Worm (Caenorhabditis elegans): ENCODE results near the gene T04C12.9.
"Not testable (repeated sequence)": the region's sequence is repeated elsewhere in the genome, so short reads cannot be mapped to it uniquely, and the experiment has no call there.

The T04C12.9 gene

ce11 chrV:11063115-11063514 lies at the start of gene T04C12.9:
TSS of gene T04C12.9 (minus strand) at chrV:11063215.
- TF ChIP-seq nhr-25 (tag; optimal IDR thresholded peaks at IDR 0.05) (no peak), unc-55 (GFP tag; optimal IDR thresholded peaks at IDR 0.05) (peak; percentile 34)

- TF ChIP-seq ama-1 (optimal IDR thresholded peaks at IDR 0.05); egl-27 (tag; optimal IDR thresholded peaks at IDR 0.05); gmeb-1 (tag; optimal IDR thresholded peaks at IDR 0.05): not testable (repeated sequence)
These were observed 46.6 kb upstream of the T04C12.9 start, which contains the start of gene Y42A5A.5 for ce11 chrV:11109647-11110046. TSS of gene Y42A5A.5 (minus strand) at chrV:11109747.

ce11 chrV:11104408-11104807 lies 41.4 kb upstream of the T04C12.9 start:
- TF ChIP-seq dmd-4 (tag; optimal IDR thresholded peaks at IDR 0.05) (no peak), egl-27 (tag; optimal IDR thresholded peaks at IDR 0.05) (no peak), ztf-11 (tag; optimal IDR thresholded peaks at IDR 0.05) (no peak), ztf-4 (tag; optimal IDR thresholded peaks at IDR 0.05) (no peak), lin-11 (tag; optimal IDR thresholded peaks at IDR 0.05) (no peak), nhr-6 (tag; optimal IDR thresholded peaks at IDR 0.05) (no peak), peb-1 (tag; optimal IDR thresholded peaks at IDR 0.05) (no peak), unc-62 (GFP tag; optimal IDR thresholded peaks at IDR 0.05) (no peak), aly-2 (tag; optimal IDR thresholded peaks at IDR 0.05) (no peak), elt-3 (tag; optimal IDR thresholded peaks at IDR 0.05) (no peak), crh-2 (tag; optimal IDR thresholded peaks at IDR 0.05) (no peak), mdl-1 (tag; optimal IDR thresholded peaks at IDR 0.05) (no peak), mab-5 (tag; optimal IDR thresholded peaks at IDR 0.05) (no peak), sma-9 (GFP tag; optimal IDR thresholded peaks at IDR 0.05) (no peak), sma-9 (tag; optimal IDR thresholded peaks at IDR 0.05) (no peak), skn-1 (tag; optimal IDR thresholded peaks at IDR 0.05) (no peak), nhr-237 (tag; optimal IDR thresholded peaks at IDR 0.05) (no peak)

ce11 chrV:11098599-11098998 lies 35.6 kb upstream of the T04C12.9 start, which contains the start of gene cdkl-1:
TSS of gene cdkl-1 (plus strand) at chrV:11098899.
- TF ChIP-seq crh-2 (tag; optimal IDR thresholded peaks at IDR 0.05) (no peak), nhr-11 (tag; optimal IDR thresholded peaks at IDR 0.05) (no peak), ZK546.5 (tag; optimal IDR thresholded peaks at IDR 0.05) (no peak), F13H6.1 (tag; optimal IDR thresholded peaks at IDR 0.05) (no peak), unc-39 (tag; optimal IDR thresholded peaks at IDR 0.05) (no peak), nhr-129 (tag; optimal IDR thresholded peaks at IDR 0.05) (no peak), fos-1 (tag; optimal IDR thresholded peaks at IDR 0.05) (no peak), snpc-4 (tag; optimal IDR thresholded peaks at IDR 0.05) (no peak)

ce11 chrV:11095873-11096272 lies 32.9 kb upstream of the T04C12.9 start, which contains the start of gene Y42A5A.3:
TSS of gene Y42A5A.3 (minus strand) at chrV:11095973.
- TF ChIP-seq nhr-129 (tag; optimal IDR thresholded peaks at IDR 0.05) (no peak), fos-1 (tag; optimal IDR thresholded peaks at IDR 0.05) (no peak), lin-11 (tag; optimal IDR thresholded peaks at IDR 0.05) (no peak), sma-9 (GFP tag; optimal IDR thresholded peaks at IDR 0.05) (no peak), sma-9 (tag; optimal IDR thresholded peaks at IDR 0.05) (no peak), nhr-6 (tag; optimal IDR thresholded peaks at IDR 0.05) (no peak)

- TF ChIP-seq nhr-25 (tag; optimal IDR thresholded peaks at IDR 0.05) (peak; percentile 84), lin-11 (tag; optimal IDR thresholded peaks at IDR 0.05) (no peak), mbf-1 (tag; optimal IDR thresholded peaks at IDR 0.05) (no peak), nhr-10 (tag; optimal IDR thresholded peaks at IDR 0.05) (no peak), sma-3 (GFP tag; optimal IDR thresholded peaks at IDR 0.05) (no peak), sma-9 (GFP tag; optimal IDR thresholded peaks at IDR 0.05) (peak; percentile 28), sma-9 (tag; optimal IDR thresholded peaks at IDR 0.05) (no peak), snpc-4 (tag; optimal IDR thresholded peaks at IDR 0.05) (no peak), unc-62 (GFP tag; optimal IDR thresholded peaks at IDR 0.05) (no peak), Y55F3AM.14 (GFP tag; optimal IDR thresholded peaks at IDR 0.05) (no peak), nhr-129 (tag; optimal IDR thresholded peaks at IDR 0.05) (peak; percentile 2), blmp-1 (tag; optimal IDR thresholded peaks at IDR 0.05; ENCODE audit: insufficient read depth) (peak; percentile 70)
These were observed 31.7 kb upstream of the T04C12.9 start for ce11 chrV:11094698-11095097.
